Worm (Caenorhabditis elegans): ENCODE measurements around the gene hlh-3.

hlh-3 gene

DNA sequence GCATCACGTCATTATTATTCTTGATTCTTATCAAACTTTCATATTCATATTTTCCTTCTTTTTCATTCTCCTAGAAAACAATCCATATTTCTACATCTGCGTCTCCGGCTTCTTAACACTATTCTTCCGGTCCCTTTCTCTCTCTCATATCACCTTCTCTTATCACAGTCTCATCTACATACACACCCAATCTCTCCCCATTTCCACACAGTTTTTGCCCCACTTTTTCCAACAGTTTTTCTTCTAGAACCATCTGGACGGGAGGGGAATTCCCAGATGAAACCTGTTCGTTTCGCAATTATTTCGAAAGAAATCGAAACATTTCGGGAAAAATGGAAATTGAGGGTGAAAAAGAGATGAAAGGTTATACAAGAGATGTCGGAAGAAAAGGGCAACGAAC lies 41.7 kb downstream of the hlh-3 start (continued):
- peak; percentile 55 for TF ChIP-seq somi-1 (GFP tag; optimal IDR thresholded peaks at IDR 0.05)

DNA sequence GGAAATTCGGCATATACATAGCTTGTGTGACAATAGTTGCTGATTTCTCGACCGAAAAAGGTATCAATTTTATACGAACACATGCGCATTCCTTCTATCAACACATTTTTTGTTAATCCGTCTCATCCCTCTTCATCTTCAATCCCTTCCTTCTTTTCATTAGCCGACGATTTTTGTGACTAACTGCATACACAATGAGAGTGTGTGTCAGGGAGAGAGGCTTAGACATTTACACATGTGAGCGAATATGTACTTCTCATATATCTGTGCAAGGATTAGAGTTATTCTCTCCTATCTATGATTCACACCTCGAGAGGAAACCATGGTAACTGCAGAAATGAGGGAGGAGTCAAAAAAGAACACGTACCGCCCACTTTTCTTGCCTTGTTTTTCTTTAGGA lies 43.9 kb downstream of the hlh-3 start:
- TF ChIP-seq Y79H2A.3 (GFP tag; conservative IDR thresholded peaks at IDR 0.05) (no peak), unc-62 (GFP tag; optimal IDR thresholded peaks at IDR 0.05) (no peak), lin-35 (GFP tag; optimal IDR thresholded peaks at IDR 0.05) (no peak), egrh-3 (GFP tag; IDR thresholded peaks at IDR 0.05) (no peak), hmg-1.2 (GFP tag; IDR thresholded peaks at IDR 0.05) (no peak; the same call in 1 of the 2 replicates), xnd-1 (tag; optimal IDR thresholded peaks at IDR 0.05) (no peak), lir-1 (GFP tag; conservative IDR thresholded peaks at IDR 0.05) (no peak), hmg-20 (GFP tag; IDR thresholded peaks at IDR 0.05) (no peak), lsl-1 (GFP tag; optimal IDR thresholded peaks at IDR 0.05) (no peak), ets-4 (GFP tag; optimal IDR thresholded peaks at IDR 0.05) (no peak), B0261.1 (tag; optimal IDR thresholded peaks at IDR 0.05) (no peak)

DNA sequence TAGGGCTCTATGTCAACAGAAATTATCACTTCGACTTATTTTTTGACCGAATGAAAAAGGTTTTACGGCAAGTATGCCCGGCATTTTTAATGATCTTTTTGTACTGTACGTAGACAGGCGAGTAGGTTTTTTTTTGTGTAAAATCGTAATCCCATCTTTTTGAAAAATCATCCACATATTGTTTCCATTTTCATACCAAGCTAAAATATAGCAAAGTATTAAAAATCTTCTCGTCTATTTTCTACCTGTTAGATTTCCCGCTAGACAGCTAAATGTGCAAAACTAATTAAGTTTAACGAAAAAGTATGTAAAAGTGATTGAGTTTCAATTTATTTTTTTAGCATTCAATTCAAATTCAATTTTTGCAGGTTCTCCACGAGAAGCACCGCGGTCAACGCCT lies 45.0 kb downstream of the hlh-3 start, which contains the start of gene C16D2.1:
TSS of gene C16D2.1 (plus strand) at position 301 of the 400 bp plus-strand sequence.
- TF ChIP-seq snpc-1.3 (tag; optimal IDR thresholded peaks at IDR 0.05; ENCODE audit: insufficient read depth) (no peak), ccch-3 (GFP tag; optimal IDR thresholded peaks at IDR 0.05) (no peak), snpc-3.4 (tag; optimal IDR thresholded peaks at IDR 0.05) (no peak), T07F8.4 (tag; optimal IDR thresholded peaks at IDR 0.05) (no peak), sptf-2 (GFP tag; optimal IDR thresholded peaks at IDR 0.05) (no peak), cebp-1 (GFP tag; IDR thresholded peaks at IDR 0.05) (no peak), cebp-1 (tag; optimal IDR thresholded peaks at IDR 0.05) (no peak)

DNA sequence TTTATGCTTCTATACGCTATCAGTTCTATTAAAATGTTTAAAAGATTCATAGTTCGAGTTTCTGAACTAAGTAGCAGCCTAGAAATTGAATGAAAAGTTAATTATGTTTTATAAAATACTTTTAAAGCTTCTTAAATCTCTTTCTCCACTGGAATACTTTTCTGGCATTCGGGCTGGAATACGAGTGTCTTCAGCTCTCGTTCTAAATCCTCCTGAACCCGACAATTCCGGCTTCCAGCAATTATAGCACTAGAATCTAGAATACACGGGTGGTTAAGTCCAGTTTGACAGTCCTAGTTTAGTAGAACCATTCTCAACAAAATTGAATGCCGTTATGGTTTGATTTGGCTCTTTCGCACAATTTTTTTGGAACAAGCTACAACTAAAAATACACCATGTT lies 45.9 kb downstream of the hlh-3 start:
- no peak for TF ChIP-seq rpc-1 (optimal IDR thresholded peaks at IDR 0.05)
- TF ChIP-seq rpc-1 (tag; optimal IDR thresholded peaks at IDR 0.05), result no peak
- no peak for TF ChIP-seq D2030.7 (GFP tag; IDR thresholded peaks at IDR 0.05)
- TF ChIP-seq chd-7 (tag; optimal IDR thresholded peaks at IDR 0.05), result peak; percentile 38
- TF ChIP-seq lin-40 (tag; optimal IDR thresholded peaks at IDR 0.05), result no peak
- TF ChIP-seq F10E7.11 (tag; optimal IDR thresholded peaks at IDR 0.05), result no peak
- no peak for TF ChIP-seq mes-4 (tag; optimal IDR thresholded peaks at IDR 0.05)

DNA sequence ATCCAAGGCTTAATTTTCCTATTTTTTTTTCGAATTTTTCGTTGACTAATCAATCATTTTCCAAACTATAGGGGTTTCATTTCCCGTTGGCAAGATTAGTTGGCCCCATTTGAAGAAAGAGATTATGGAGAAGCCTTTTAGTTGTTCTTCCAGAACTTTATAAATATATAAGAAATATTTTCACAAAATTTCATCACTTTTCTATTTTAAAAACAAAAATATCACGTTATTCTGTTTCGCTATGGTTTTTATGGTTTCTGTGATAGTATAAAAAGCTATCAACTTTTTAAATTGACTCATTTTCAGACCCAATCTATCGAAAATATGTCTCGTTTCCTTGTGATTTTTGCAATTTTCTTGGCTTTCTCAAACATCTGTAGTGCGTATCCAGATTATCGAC lies 49.5 kb downstream of the hlh-3 start, which contains the start of gene nlp-78:
TSS of gene nlp-78 (plus strand) at position 301 of the 400 bp plus-strand sequence.
- TF ChIP-seq snpc-1.3 (tag; optimal IDR thresholded peaks at IDR 0.05; ENCODE audit: insufficient read depth) (no peak), F37B4.10 (GFP tag; IDR thresholded peaks at IDR 0.05) (no peak), nhr-27 (tag; optimal IDR thresholded peaks at IDR 0.05) (no peak), madf-3 (GFP tag; IDR thresholded peaks at IDR 0.05) (no peak), ceh-40 (GFP tag; IDR thresholded peaks at IDR 0.05) (no peak), C06A6.2 (GFP tag; conservative IDR thresholded peaks at IDR 0.05) (no peak), egrh-3 (GFP tag; IDR thresholded peaks at IDR 0.05) (no peak), aptf-3 (GFP tag; IDR thresholded peaks at IDR 0.05) (no peak), him-1 (tag; optimal IDR thresholded peaks at IDR 0.05) (no peak), gei-17 (GFP tag; optimal IDR thresholded peaks at IDR 0.05) (no peak), akir-1 (GFP tag; optimal IDR thresholded peaks at IDR 0.05) (no peak), mel-28 (tag; optimal IDR thresholded peaks at IDR 0.05; ENCODE audit: borderline replicate concordance) (no peak), snpc-1.1 (tag; optimal IDR thresholded peaks at IDR 0.05; ENCODE audit: insufficient read depth) (no peak), nhr-80 (tag; optimal IDR thresholded peaks at IDR 0.05) (no peak), cebp-1 (GFP tag; IDR thresholded peaks at IDR 0.05) (no peak), cebp-1 (tag; optimal IDR thresholded peaks at IDR 0.05) (no peak)
